Worm (Caenorhabditis elegans): ENCODE data around the gene skpo-2.
A peak's percentile ranks its signal among the peaks of the same experiment; 100 is the strongest.

The skpo-2 gene

DNA sequence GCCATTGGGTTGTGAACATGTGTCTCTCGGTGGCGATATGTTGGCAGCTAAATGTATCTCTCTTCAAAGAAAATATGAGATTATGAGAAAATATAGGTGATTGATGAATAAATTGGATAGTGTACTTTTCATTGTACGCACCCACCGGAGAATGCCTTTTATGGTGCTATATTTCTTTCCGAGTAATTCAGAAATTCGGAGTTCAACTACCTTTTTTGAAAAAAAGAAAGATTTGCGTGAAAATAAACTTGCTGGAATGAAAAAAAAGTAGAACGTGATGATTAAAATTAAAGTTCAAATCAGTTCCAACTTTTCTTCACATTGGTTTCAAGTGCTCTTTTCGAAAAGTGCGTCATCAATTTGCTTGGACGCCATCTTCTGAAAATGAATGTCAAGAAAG, 32.8 kb downstream of the skpo-2 start, which contains the start of gene nep-8:
Gene nep-8 (plus strand): TSS at position 301 of the 400 bp plus-strand sequence.
- TF ChIP-seq Y116A8C.19 (tag; optimal IDR thresholded peaks at IDR 0.05; ENCODE audit: borderline replicate concordance): no peak
- no peak for TF ChIP-seq fos-1 (tag; optimal IDR thresholded peaks at IDR 0.05)
- TF ChIP-seq fkh-8 (tag; optimal IDR thresholded peaks at IDR 0.05): no peak
- TF ChIP-seq ama-1 (optimal IDR thresholded peaks at IDR 0.05): no peak
- no peak for TF ChIP-seq dsc-1 (tag; optimal IDR thresholded peaks at IDR 0.05)
- TF ChIP-seq ets-5 (GFP tag; IDR thresholded peaks at IDR 0.05): no peak
- no peak for TF ChIP-seq nhr-12 (tag; optimal IDR thresholded peaks at IDR 0.05)
- TF ChIP-seq snpc-4 (tag; optimal IDR thresholded peaks at IDR 0.05): no peak
- TF ChIP-seq dpl-1 (GFP tag; optimal IDR thresholded peaks at IDR 0.05): no peak
- no peak for TF ChIP-seq isw-1 (GFP tag; IDR thresholded peaks at IDR 0.05)
- no peak for TF ChIP-seq nhr-71 (tag; optimal IDR thresholded peaks at IDR 0.05)
- TF ChIP-seq C16A3.4 (tag; optimal IDR thresholded peaks at IDR 0.05): no peak
- TF ChIP-seq mab-9 (GFP tag; IDR thresholded peaks at IDR 0.05): no peak
- no peak for TF ChIP-seq efl-1 (optimal IDR thresholded peaks at IDR 0.05)
- no peak for TF ChIP-seq efl-1 (GFP tag; optimal IDR thresholded peaks at IDR 0.05 in 1 of 2)
- TF ChIP-seq ces-1 (GFP tag; optimal IDR thresholded peaks at IDR 0.05): no peak
- TF ChIP-seq C04F5.9 (tag; optimal IDR thresholded peaks at IDR 0.05): no peak
- TF ChIP-seq efl-3 (GFP tag; optimal IDR thresholded peaks at IDR 0.05): no peak
- no peak for TF ChIP-seq nhr-47 (tag; optimal IDR thresholded peaks at IDR 0.05)

DNA sequence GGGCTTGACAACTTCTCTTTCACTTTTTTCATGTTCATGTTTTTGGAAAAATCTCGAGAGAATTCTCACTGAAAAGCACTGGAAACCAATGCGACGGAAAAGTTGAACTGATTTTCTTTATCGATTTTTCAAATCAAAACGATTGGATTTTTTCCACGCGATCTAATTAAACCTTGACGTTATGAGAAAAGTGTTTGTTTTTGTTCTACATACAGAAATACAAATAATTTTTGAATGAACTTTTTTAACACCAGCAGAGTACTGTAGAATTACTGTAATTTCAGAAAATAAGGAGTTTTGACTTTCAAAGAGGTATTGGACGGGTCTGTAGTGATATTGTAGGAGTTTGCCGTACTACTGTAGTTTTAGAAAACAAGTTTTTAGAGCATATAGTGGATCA, 33.5 kb downstream of the skpo-2 start, which contains the start of gene nep-10:
Gene nep-10 (minus strand): TSS at position 101 of the 400 bp plus-strand sequence.
- no peak for TF ChIP-seq efl-1 (optimal IDR thresholded peaks at IDR 0.05)
- TF ChIP-seq efl-1 (GFP tag; optimal IDR thresholded peaks at IDR 0.05 in 1 of 2): peak in 1 of 2 experiments; percentile 79
- TF ChIP-seq tlp-1 (tag; optimal IDR thresholded peaks at IDR 0.05): no peak

DNA sequence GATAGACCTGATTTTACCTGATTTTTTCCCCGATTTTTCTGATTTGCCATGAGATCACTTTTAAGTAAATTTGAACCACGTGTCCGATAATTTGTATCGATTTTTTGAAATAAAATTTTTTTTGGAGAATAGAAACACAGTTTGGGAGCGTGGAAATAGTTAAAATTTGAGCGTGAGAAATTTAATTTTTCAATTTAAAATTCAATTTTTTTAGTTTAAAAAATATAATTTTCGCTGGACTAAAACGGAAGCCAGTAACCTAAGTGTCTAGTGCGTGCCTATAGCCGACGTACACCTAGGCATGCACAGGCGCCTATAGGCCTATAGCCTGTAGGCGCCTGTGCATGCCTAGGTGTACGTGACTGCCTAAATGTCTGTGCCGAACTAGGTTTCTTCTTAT, 37.1 kb downstream of the skpo-2 start, which contains the start of gene nep-9:
Gene nep-9 (minus strand): TSS at position 101 of the 400 bp plus-strand sequence.
- TF ChIP-seq nhr-237 (tag; optimal IDR thresholded peaks at IDR 0.05) (no peak), snu-23 (GFP tag; optimal IDR thresholded peaks at IDR 0.05) (no peak), nhr-76 (tag; optimal IDR thresholded peaks at IDR 0.05) (no peak), jun-1 (tag; optimal IDR thresholded peaks at IDR 0.05) (no peak)

DNA sequence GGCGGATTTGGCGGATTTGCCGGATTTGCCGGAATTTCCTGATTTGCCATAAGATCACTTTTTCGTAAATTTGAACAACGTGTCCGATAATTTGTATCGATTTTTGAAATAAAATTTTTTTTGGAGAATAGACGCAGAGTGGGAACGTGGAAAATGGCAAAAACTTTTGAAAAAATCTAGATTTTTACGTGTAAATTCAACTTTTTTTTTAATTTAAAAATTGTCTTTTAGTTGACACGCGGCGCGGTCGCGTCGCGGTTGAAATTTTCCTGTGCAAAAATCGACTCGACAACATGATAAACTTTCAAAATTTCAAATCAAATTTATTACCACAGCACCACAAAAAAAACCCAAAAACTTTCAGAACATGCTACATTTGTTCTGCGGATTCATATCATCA, 40.8 kb downstream of the skpo-2 start, which contains the start of gene nep-20:
Gene nep-20 (minus strand): TSS at position 101 of the 400 bp plus-strand sequence.
- no peak for TF ChIP-seq nhr-76 (tag; optimal IDR thresholded peaks at IDR 0.05)

DNA sequence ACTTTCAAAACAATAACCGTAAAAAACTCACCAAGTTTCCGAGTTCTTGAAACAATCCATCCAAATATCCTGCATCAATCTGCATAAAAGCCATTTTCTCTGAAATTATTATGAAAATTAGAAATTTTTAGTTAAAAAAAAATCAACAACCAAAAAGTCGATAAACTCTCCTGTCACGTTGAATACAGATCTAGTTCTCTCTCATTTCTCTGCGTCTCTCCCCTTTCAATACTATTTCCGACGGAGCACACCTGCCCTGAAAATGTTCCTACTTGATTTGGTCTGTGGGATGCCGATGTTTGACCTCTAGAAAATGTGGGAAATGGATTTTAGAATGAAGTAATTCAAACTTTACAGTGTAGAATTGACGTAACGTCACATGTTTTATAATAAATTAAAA, 48.8 kb downstream of the skpo-2 start, which contains the start of gene T06D4.6:
Gene T06D4.6 (minus strand): TSS at position 101 of the 400 bp plus-strand sequence.
- no peak for TF ChIP-seq unc-30 (tag; optimal IDR thresholded peaks at IDR 0.05)
- TF ChIP-seq sptf-1 (tag; optimal IDR thresholded peaks at IDR 0.05): no peak
- TF ChIP-seq nhr-237 (tag; optimal IDR thresholded peaks at IDR 0.05): no peak
- no peak for TF ChIP-seq sup-37 (GFP tag; optimal IDR thresholded peaks at IDR 0.05)
- TF ChIP-seq sox-4 (tag; optimal IDR thresholded peaks at IDR 0.05): no peak
- TF ChIP-seq ztf-4 (tag; optimal IDR thresholded peaks at IDR 0.05): no peak
- TF ChIP-seq lin-13 (GFP tag; optimal IDR thresholded peaks at IDR 0.05): no peak
- TF ChIP-seq nhr-19 (GFP tag; conservative IDR thresholded peaks at IDR 0.05): no peak
- TF ChIP-seq nhr-28 (tag; optimal IDR thresholded peaks at IDR 0.05): no peak
- no peak for TF ChIP-seq nhr-76 (tag; optimal IDR thresholded peaks at IDR 0.05)
- no peak for TF ChIP-seq unc-98 (GFP tag; IDR thresholded peaks at IDR 0.05)
- no peak for TF ChIP-seq irx-1 (tag; optimal IDR thresholded peaks at IDR 0.05)
- TF ChIP-seq C34B4.2 (tag; optimal IDR thresholded peaks at IDR 0.05): no peak
- no peak for TF ChIP-seq ces-1 (GFP tag; optimal IDR thresholded peaks at IDR 0.05)
- no peak for TF ChIP-seq xbp-1 (tag; optimal IDR thresholded peaks at IDR 0.05)
- TF ChIP-seq snu-23 (GFP tag; optimal IDR thresholded peaks at IDR 0.05): no peak
- no peak for TF ChIP-seq egl-13 (tag; optimal IDR thresholded peaks at IDR 0.05)

Data from whole organism, L1 larva.